Worm (Caenorhabditis elegans) whole organism, young adult: ENCODE results near the gene C46E10.8.

Experiments
- C17E4.6 ChIP-seq: fragments of 200-800 bp; sonication (Bioruptor generic); IDR thresholded peaks from 2 replicates; pipeline ENCODE4 v1.3.6; 2022; ENCODE audit warnings: missing genetic modification reagents, missing genetic modification characterization, missing compliant biosample characterization
- F55B11.4 ChIP-seq: sonication (generic microtip); optimal IDR thresholded peaks from 2 replicates; lab custom pipeline; 2016; ENCODE audit warnings: missing compliant biosample characterization, missing genetic modification characterization, borderline replicate concordance; ENCODE audit not compliant: insufficient read depth
- F57A8.1 ChIP-seq: fragments of 200-800 bp; sonication (Bioruptor generic); optimal IDR thresholded peaks from 2 replicates; lab custom pipeline; 2018; ENCODE audit warnings: mild to moderate bottlenecking, missing genetic modification characterization, moderate library complexity, missing compliant biosample characterization
- F57C9.4 ChIP-seq: sonication (generic microtip); optimal IDR thresholded peaks from 2 replicates; lab custom pipeline; 2017; ENCODE audit warnings: mild to moderate bottlenecking, missing genetic modification characterization, missing compliant biosample characterization
- Y56A3A.18 ChIP-seq: fragments of 200-800 bp; sonication (Bioruptor generic); IDR thresholded peaks from 2 replicates; pipeline ENCODE4 v1.3.6; 2022; ENCODE audit warnings: missing genetic modification reagents, missing genetic modification characterization, missing compliant biosample characterization
- Y67H2A.10 ChIP-seq: fragments of 200-800 bp; sonication (Bioruptor generic); conservative IDR thresholded peaks from 2 replicates; pipeline ENCODE4 v1.3.6; 2022; ENCODE audit warnings: missing genetic modification reagents, missing genetic modification characterization, missing compliant biosample characterization
- akir-1 ChIP-seq: fragments of 200-800 bp; sonication (Bioruptor generic); optimal IDR thresholded peaks from 2 replicates; lab custom pipeline; 2018; ENCODE audit warnings: mild to moderate bottlenecking, missing genetic modification characterization, moderate library complexity, missing compliant biosample characterization
- aptf-3 ChIP-seq: fragments of 200-800 bp; sonication (Bioruptor generic); IDR thresholded peaks from 2 replicates; pipeline ENCODE4 v1.3.6; 2022; ENCODE audit warnings: missing genetic modification characterization, missing compliant biosample characterization
- attf-5 ChIP-seq: fragments of 200-800 bp; sonication (Bioruptor generic); optimal IDR thresholded peaks from 2 replicates; lab custom pipeline; 2018; ENCODE audit warnings: mild to moderate bottlenecking, missing genetic modification characterization, missing compliant biosample characterization
- cebp-1 ChIP-seq, 2 experiments: fragments of 200-800 bp in 1 of 2; sonication (Bioruptor generic) in 1 of 2; sonication (generic microtip) in 1 of 2; IDR thresholded peaks in 1 of 2; optimal IDR thresholded peaks in 1 of 2; 2 replicates each; pipeline versions ENCODE4 v1.3.6 to Lab custom; 2017 to 2022; ENCODE audit warnings: missing compliant biosample characterization in 2 of 2, missing genetic modification characterization in 2 of 2, mild to moderate bottlenecking in 1 of 2, missing genetic modification reagents in 1 of 2, moderate library complexity in 1 of 2
- cebp-2 ChIP-seq: fragments of 200-800 bp; sonication (Bioruptor generic); IDR thresholded peaks from 2 replicates; pipeline ENCODE4 v1.3.6; 2022; ENCODE audit warnings: missing genetic modification characterization, missing compliant biosample characterization
- ceh-100 ChIP-seq: fragments of 200-800 bp; sonication (Bioruptor generic); IDR thresholded peaks from 2 replicates; pipeline ENCODE4 v1.3.6; 2022; ENCODE audit warnings: missing genetic modification reagents, missing genetic modification characterization, missing compliant biosample characterization
- ceh-27 ChIP-seq: fragments of 200-800 bp; sonication (Bioruptor generic); optimal IDR thresholded peaks from 2 replicates; lab custom pipeline; 2018; ENCODE audit warnings: mild to moderate bottlenecking, missing genetic modification characterization, moderate library complexity, missing compliant biosample characterization
- ceh-40 ChIP-seq: fragments of 200-800 bp; sonication (Bioruptor generic); IDR thresholded peaks from 2 replicates; pipeline ENCODE4 v1.3.6; 2022; ENCODE audit warnings: missing genetic modification characterization, missing compliant biosample characterization
- dox-1 ChIP-seq: fragments of 200-800 bp; sonication (Bioruptor generic); IDR thresholded peaks from 2 replicates; pipeline ENCODE4 v1.3.6; 2022; ENCODE audit warnings: missing genetic modification reagents, missing genetic modification characterization, missing compliant biosample characterization
- dpff-1 ChIP-seq: sonication (generic microtip); optimal IDR thresholded peaks from 2 replicates; lab custom pipeline; 2017; ENCODE audit warnings: mild to moderate bottlenecking, missing genetic modification characterization, missing compliant biosample characterization
- ekl-4 ChIP-seq: fragments of 200-800 bp; sonication (Bioruptor generic); IDR thresholded peaks from 2 replicates; pipeline ENCODE4 v1.3.6; 2022; ENCODE audit warnings: missing genetic modification reagents, missing genetic modification characterization, missing compliant biosample characterization
- ets-4 ChIP-seq: fragments of 200-800 bp; sonication (Bioruptor generic); optimal IDR thresholded peaks from 2 replicates; lab custom pipeline; 2018; ENCODE audit warnings: mild to moderate bottlenecking, missing genetic modification characterization, missing compliant biosample characterization
- hlh-26 ChIP-seq: fragments of 200-800 bp; sonication (Bioruptor generic); conservative IDR thresholded peaks from 2 replicates; pipeline ENCODE4 v1.3.6; 2022; ENCODE audit warnings: missing genetic modification reagents, missing genetic modification characterization, missing compliant biosample characterization
- lag-1 ChIP-seq: fragments of 200-800 bp; sonication (Bioruptor generic); IDR thresholded peaks from 2 replicates; pipeline ENCODE4 v1.3.6; 2022; ENCODE audit warnings: missing genetic modification reagents, missing genetic modification characterization, missing compliant biosample characterization
- let-607 ChIP-seq, 2 experiments: fragments of 200-800 bp in 1 of 2; sonication (Bioruptor generic) in 1 of 2; sonication (generic microtip) in 1 of 2; optimal IDR thresholded peaks; 2 replicates each; lab custom pipeline; 2016 to 2018; ENCODE audit warnings: mild to moderate bottlenecking in 2 of 2, missing compliant biosample characterization in 2 of 2, missing genetic modification characterization in 2 of 2, moderate library complexity in 2 of 2, missing genotype in 1 of 2
- lsy-27 ChIP-seq: sonication (generic microtip); optimal IDR thresholded peaks from 2 replicates; lab custom pipeline; 2017; ENCODE audit warnings: missing genetic modification characterization, mild to moderate bottlenecking, missing compliant biosample characterization, antibody characterized with exemption, missing genotype, borderline replicate concordance; ENCODE audit not compliant: insufficient read depth
- madf-10 ChIP-seq: sonication (generic microtip); optimal IDR thresholded peaks from 2 replicates; lab custom pipeline; 2016; ENCODE audit warnings: mild to moderate bottlenecking, missing genetic modification characterization, missing compliant biosample characterization
- madf-3 ChIP-seq: fragments of 200-800 bp; sonication (Bioruptor generic); IDR thresholded peaks from 2 replicates; pipeline ENCODE4 v1.3.6; 2022; ENCODE audit warnings: missing genetic modification reagents, missing genetic modification characterization, missing compliant biosample characterization
- nfya-2 ChIP-seq: fragments of 200-800 bp; sonication (Bioruptor generic); IDR thresholded peaks from 2 replicates; pipeline ENCODE4 v1.3.6; 2022; ENCODE audit warnings: missing genetic modification reagents, missing genetic modification characterization, missing compliant biosample characterization
- nfyb-1 ChIP-seq: fragments of 200-800 bp; sonication (Bioruptor generic); IDR thresholded peaks from 2 replicates; pipeline ENCODE4 v1.3.6; 2022; ENCODE audit warnings: missing genetic modification reagents, missing genetic modification characterization, missing compliant biosample characterization
- nhr-179 ChIP-seq: sonication (generic microtip); optimal IDR thresholded peaks from 2 replicates; lab custom pipeline; 2016; ENCODE audit warnings: mild to moderate bottlenecking, missing genetic modification characterization, missing compliant biosample characterization
- pbrm-1 ChIP-seq: fragments of 200-800 bp; sonication (Bioruptor generic); IDR thresholded peaks from 2 replicates; pipeline ENCODE4 v1.3.6; 2022; ENCODE audit warnings: missing genetic modification reagents, missing genetic modification characterization, missing compliant biosample characterization
- pha-4 ChIP-seq: fragments of 150-350 bp; sonication (generic microtip); optimal IDR thresholded peaks from 2 replicates; lab custom pipeline; 2014; ENCODE audit warnings: missing biosample characterization, missing genetic modification reagents, missing genetic modification characterization
- snpc-4 ChIP-seq, 5 experiments: fragments of 150-350 bp in 1 of 5; sonication (generic microtip) in 4 of 5; optimal IDR thresholded peaks; 2 replicates each; lab custom pipeline; 2014 to 2018; ENCODE audit warnings: missing genetic modification characterization in 5 of 5, missing biosample characterization in 3 of 5, antibody characterized with exemption in 2 of 5, mild to moderate bottlenecking in 2 of 5, missing compliant biosample characterization in 2 of 5, missing genotype in 2 of 5, moderate library complexity in 2 of 5, missing genetic modification reagents in 1 of 5
- unc-130 ChIP-seq: sonication (generic microtip); optimal IDR thresholded peaks from 2 replicates; lab custom pipeline; 2016; ENCODE audit warnings: missing genetic modification reagents, missing genetic modification characterization, missing compliant biosample characterization
- ztf-18 ChIP-seq: sonication (generic microtip); optimal IDR thresholded peaks from 2 replicates; lab custom pipeline; 2016; ENCODE audit warnings: missing genotype, mild to moderate bottlenecking, missing genetic modification characterization, missing compliant biosample characterization

Gene C46E10.8

DNA sequence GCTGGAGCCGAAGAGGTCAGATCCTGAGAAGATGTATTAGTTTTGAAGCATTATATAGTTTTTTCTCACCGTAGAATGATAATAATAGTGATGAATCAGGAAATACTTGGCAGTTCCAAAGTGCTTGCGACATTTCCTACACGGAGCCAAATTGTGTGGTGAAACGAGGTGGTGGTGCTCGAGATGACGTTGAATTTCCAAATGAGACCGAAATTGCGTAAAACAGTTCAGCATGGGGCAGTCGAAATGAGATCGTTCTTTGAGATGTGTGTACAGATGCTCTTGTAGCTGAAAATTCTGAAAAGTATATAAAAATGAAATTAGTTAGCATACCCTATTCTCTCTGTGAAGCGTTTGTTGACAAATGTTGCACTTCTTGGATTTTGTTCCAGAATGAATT is at the start of gene C46E10.8:
C46E10.8 (minus strand) TSS at position 101 of the 400 bp plus-strand sequence.
- no peak for TF ChIP-seq F55B11.4 (tag; lab: Kevin White, UChicago)
- no peak for TF ChIP-seq dpff-1 (tag; lab: Kevin White, UChicago)
- no peak for TF ChIP-seq unc-130 (GFP tag; lab: Kevin White, UChicago)
- no peak for TF ChIP-seq nfyb-1 (GFP tag; lab: Robert Waterston, UW)
- no peak for TF ChIP-seq ceh-27 (GFP tag; lab: Kevin White, UChicago)
- no peak for TF ChIP-seq snpc-4 (GFP tag; optimal IDR thresholded peaks at IDR 0.05; lab: Kevin White, UChicago)
- no peak for TF ChIP-seq snpc-4 (tag; optimal IDR thresholded peaks at IDR 0.05; lab: Kevin White, UChicago)

DNA sequence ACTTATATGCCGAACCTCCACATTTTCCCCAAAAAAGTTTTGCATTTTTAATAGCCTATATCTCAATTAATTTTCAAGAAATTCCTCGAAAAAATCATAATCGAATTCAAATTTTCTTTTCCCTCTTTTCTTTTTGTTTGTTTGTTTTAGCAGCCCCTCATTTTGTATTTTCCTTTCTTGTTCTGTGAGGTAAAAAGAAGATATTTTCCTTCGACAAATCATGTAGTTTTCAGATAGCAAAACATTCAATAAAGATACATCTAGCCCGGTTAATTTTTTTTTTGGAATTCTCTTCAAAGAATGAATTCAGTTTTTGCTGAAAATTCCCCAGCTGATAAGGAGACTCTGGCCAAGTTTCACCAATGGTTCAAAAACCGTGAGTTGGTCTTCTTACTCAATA is 47.8 kb upstream of the C46E10.8 start, which contains the start of gene T24E12.3:
T24E12.3 (plus strand) TSS at position 301 of the 400 bp plus-strand sequence.
- TF ChIP-seq aptf-3 (GFP tag; lab: Robert Waterston, UW) (no peak), nfya-2 (GFP tag; lab: Robert Waterston, UW) (no peak), Y67H2A.10 (GFP tag; lab: Robert Waterston, UW) (no peak), F57C9.4 (tag; lab: Kevin White, UChicago) (no peak), cebp-2 (GFP tag; lab: Robert Waterston, UW) (no peak), lag-1 (GFP tag; lab: Robert Waterston, UW) (no peak), cebp-1 (GFP tag; IDR thresholded peaks at IDR 0.05; lab: Robert Waterston, UW) (no peak), cebp-1 (tag; optimal IDR thresholded peaks at IDR 0.05; lab: Kevin White, UChicago) (no peak), F57A8.1 (GFP tag; lab: Kevin White, UChicago) (no peak), dox-1 (GFP tag; lab: Robert Waterston, UW) (no peak), ceh-100 (GFP tag; lab: Robert Waterston, UW) (no peak), ztf-18 (tag; lab: Kevin White, UChicago) (no peak)
- TF ChIP-seq, all 124 proteins: peak for 0

ce11 chrII:3773130-3773529 is 45.2 kb upstream of the C46E10.8 start, which contains the start of gene T24E12.10:
T24E12.10 (minus strand) TSS chrII:3773230.
- no peak for TF ChIP-seq akir-1 (GFP tag; lab: Kevin White, UChicago)
- no peak for TF ChIP-seq madf-3
- TF ChIP-seq lsy-27 (tag; lab: Kevin White, UChicago): no peak
- no peak for TF ChIP-seq ceh-27 (GFP tag; lab: Kevin White, UChicago)
- TF ChIP-seq ekl-4 (GFP tag; lab: Robert Waterston, UW): no peak
- TF ChIP-seq C17E4.6 (GFP tag; lab: Robert Waterston, UW): no peak
- no peak for TF ChIP-seq snpc-4 (GFP tag; optimal IDR thresholded peaks at IDR 0.05; lab: Kevin White, UChicago)
- no peak for TF ChIP-seq snpc-4 (tag; optimal IDR thresholded peaks at IDR 0.05; lab: Kevin White, UChicago)
- no peak for TF ChIP-seq let-607 (tag; optimal IDR thresholded peaks at IDR 0.05; lab: Kevin White, UChicago)
- TF ChIP-seq ceh-40 (GFP tag; lab: Robert Waterston, UW): no peak
- TF ChIP-seq madf-10 (tag; lab: Kevin White, UChicago): no peak
- no peak for TF ChIP-seq nhr-179 (tag; lab: Kevin White, UChicago)
- no peak for TF ChIP-seq Y56A3A.18 (GFP tag; lab: Robert Waterston, UW)
- TF ChIP-seq pbrm-1: no peak
- no peak for TF ChIP-seq dox-1 (GFP tag; lab: Robert Waterston, UW)
- TF ChIP-seq hlh-26 (GFP tag; lab: Robert Waterston, UW): no peak
- TF ChIP-seq pha-4: no peak
- no peak for TF ChIP-seq attf-5 (GFP tag; lab: Kevin White, UChicago)
- no peak for TF ChIP-seq ets-4
- TF ChIP-seq F57C9.4 (tag; lab: Kevin White, UChicago): no peak
- TF ChIP-seq, all 124 proteins: peak for 0
